Worm (Caenorhabditis elegans): Measurements from ENCODE around the gene C25E10.17.

ce11 chrV:9001175-9001574 lies 46.2 kb downstream of the C25E10.17 start, which contains the start of gene F59E11.2:
- no peak for TF ChIP-seq unc-39 (tag; optimal IDR thresholded peaks at IDR 0.05)
- TF ChIP-seq ceh-44 (GFP tag; IDR thresholded peaks at IDR 0.05), result no peak
- no peak for TF ChIP-seq cey-2 (tag; optimal IDR thresholded peaks at IDR 0.05; ENCODE audit: borderline replicate concordance, insufficient read depth)

All from whole organism, L4 larva.